Fruit fly (Drosophila melanogaster): ENCODE measurements around the gene EMC1.

DNA sequence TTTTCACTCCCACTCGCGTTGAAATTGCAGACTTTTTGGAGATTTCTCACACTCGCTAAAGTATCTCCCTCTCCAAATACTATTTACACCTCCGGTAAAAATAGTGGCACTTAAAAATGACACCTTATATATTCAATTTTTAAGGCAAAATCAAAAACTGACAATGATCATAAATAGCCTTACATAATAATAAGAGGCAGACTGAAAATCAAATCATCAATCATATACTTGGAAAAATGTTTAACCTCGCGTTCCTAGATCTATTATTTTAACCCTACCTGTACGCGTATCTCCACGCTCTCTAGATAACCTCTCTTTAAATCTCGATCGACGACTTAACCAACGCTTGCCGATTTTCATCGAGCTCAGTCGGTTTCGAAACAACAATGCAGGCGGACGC, 11.7 kb downstream of the EMC1 start:
- TF ChIP-seq CG11294 (GFP tag; IDR thresholded peaks at IDR 0.05): peak; percentile 81
- peak; percentile 84 for TF ChIP-seq dac (GFP tag; optimal IDR thresholded peaks at IDR 0.05)
- TF ChIP-seq CG16779 (tag; optimal IDR thresholded peaks at IDR 0.05): no peak
- no peak for TF ChIP-seq Smox (GFP tag; optimal IDR thresholded peaks at IDR 0.05)
- TF ChIP-seq CG11762 (GFP tag; optimal IDR thresholded peaks at IDR 0.05; ENCODE audit: insufficient read depth): peak; percentile 88
- TF ChIP-seq CG3919 (GFP tag; optimal IDR thresholded peaks at IDR 0.05): no peak
- peak; percentile 87 for TF ChIP-seq CG3032 (tag; optimal IDR thresholded peaks at IDR 0.05)
- TF ChIP-seq Eip75B (GFP tag; optimal IDR thresholded peaks at IDR 0.05): peak; percentile 90
- TF ChIP-seq CG10669 (GFP tag; optimal IDR thresholded peaks at IDR 0.05): peak; percentile 89
